Fruit fly (Drosophila melanogaster): ENCODE data around the gene CG34376.
A peak's percentile ranks its signal among the peaks of the same experiment; 100 is the strongest.

CG34376 gene

DNA sequence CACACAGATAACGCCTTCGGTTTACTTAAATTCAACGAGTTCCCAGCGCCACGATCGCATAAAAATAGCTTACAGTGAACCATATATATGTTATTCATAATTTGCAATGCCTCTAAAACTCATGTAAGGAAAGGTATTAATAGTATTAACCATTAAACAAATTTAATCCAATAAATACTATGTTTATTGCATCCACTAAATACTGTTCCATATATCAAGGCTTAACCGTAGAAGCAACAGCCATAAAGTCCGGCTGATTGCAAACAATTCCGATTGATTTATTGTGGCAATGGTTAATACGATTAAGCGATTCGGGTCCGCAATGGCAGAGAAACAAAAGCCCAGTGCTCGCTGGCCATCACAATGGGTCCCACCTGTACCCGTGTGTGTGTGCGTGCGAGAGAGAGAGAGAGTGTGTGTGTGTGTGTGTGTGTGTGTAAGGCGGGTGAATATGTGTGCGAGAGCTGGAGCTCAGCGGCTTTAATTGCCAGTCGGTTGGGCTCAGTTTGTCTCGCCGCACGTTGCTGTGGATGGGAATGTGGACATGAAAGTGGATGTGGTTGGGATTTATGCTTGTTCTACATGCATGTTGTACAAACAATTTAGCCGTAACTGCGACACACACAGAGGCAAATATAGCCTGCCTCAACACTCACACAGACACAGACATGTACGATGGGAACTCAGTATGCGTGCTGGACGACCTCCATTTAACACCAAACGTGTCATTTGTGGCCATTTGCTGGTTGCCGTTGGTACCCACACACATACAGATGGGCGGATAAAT lies 46.8 kb downstream of the CG34376 start (continued):
- no peak for TF ChIP-seq CG30020 (tag; optimal IDR thresholded peaks at IDR 0.05)
- no peak for TF ChIP-seq CG11085 (GFP tag; IDR thresholded peaks at IDR 0.05)
- no peak for TF ChIP-seq CG5245 (GFP tag; optimal IDR thresholded peaks at IDR 0.05)
- peak; percentile 32; the same call in 1 of the 2 replicates for TF ChIP-seq CG31441 (GFP tag; IDR thresholded peaks at IDR 0.05)
- peak; percentile 28 for TF ChIP-seq CG12769 (tag; optimal IDR thresholded peaks at IDR 0.05)
- no peak for TF ChIP-seq CTCF (GFP tag; optimal IDR thresholded peaks at IDR 0.05)
- TF ChIP-seq ham (GFP tag; IDR thresholded peaks at IDR 0.05), result no peak
- peak in 1 of 2 experiments; percentile 21 for TF ChIP-seq Hr51 (GFP tag; optimal IDR thresholded peaks at IDR 0.05)
- TF ChIP-seq caup (GFP tag; optimal IDR thresholded peaks at IDR 0.05; ENCODE audit: severe bottlenecking), result peak; percentile 16
- TF ChIP-seq CG8924 (tag; optimal IDR thresholded peaks at IDR 0.05), result peak; percentile 55
- no peak for TF ChIP-seq PHDP (tag; optimal IDR thresholded peaks at IDR 0.05)
- TF ChIP-seq nerfin-2 (GFP tag; IDR thresholded peaks at IDR 0.05; ENCODE audit: partially characterized antibody), result no peak
- TF ChIP-seq CG6854 (GFP tag; optimal IDR thresholded peaks at IDR 0.05), result peak; percentile 13
- no peak for TF ChIP-seq usp (GFP tag; optimal IDR thresholded peaks at IDR 0.05)
- TF ChIP-seq CG14965 (GFP tag; optimal IDR thresholded peaks at IDR 0.05; ENCODE audit: borderline replicate concordance), result no peak
- TF ChIP-seq CG2889 (GFP tag; IDR thresholded peaks at IDR 0.05), result no peak
- peak; percentile 26 for TF ChIP-seq unpg (GFP tag; optimal IDR thresholded peaks at IDR 0.05)
- TF ChIP-seq CG7928 (GFP tag; optimal IDR thresholded peaks at IDR 0.05), result peak; percentile 13
- peak; percentile 35 for TF ChIP-seq Max (GFP tag; optimal IDR thresholded peaks at IDR 0.05)
- TF ChIP-seq grau (tag; optimal IDR thresholded peaks at IDR 0.05), result peak; percentile 72
- TF ChIP-seq ATbp (GFP tag; optimal IDR thresholded peaks at IDR 0.05), result no peak
- TF ChIP-seq lilli (GFP tag; optimal IDR thresholded peaks at IDR 0.05), result peak; percentile 31
- peak; percentile 52; the same call in 1 of the 2 replicates for TF ChIP-seq lmd (GFP tag; IDR thresholded peaks at IDR 0.05)
- no peak for TF ChIP-seq jigr1 (GFP tag; IDR thresholded peaks at IDR 0.05)
- no peak for TF ChIP-seq kah (GFP tag; optimal IDR thresholded peaks at IDR 0.05)
- TF ChIP-seq nau (GFP tag; optimal IDR thresholded peaks at IDR 0.05), result peak; percentile 50
- no peak for TF ChIP-seq CG10366 (GFP tag; IDR thresholded peaks at IDR 0.05)
- peak; percentile 0 for TF ChIP-seq CG6683 (GFP tag; optimal IDR thresholded peaks at IDR 0.05)
- peak; percentile 73 for TF ChIP-seq fd96Cb (tag; optimal IDR thresholded peaks at IDR 0.05)
- 0 out of 2 replicates have a peak, but pooled peaks have one; percentile 44 for TF ChIP-seq CG14667 (GFP tag; IDR thresholded peaks at IDR 0.05)
- no peak for TF ChIP-seq sens-2 (GFP tag; IDR thresholded peaks at IDR 0.05)
- no peak for TF ChIP-seq Bdp1 (GFP tag; optimal IDR thresholded peaks at IDR 0.05)
- no peak for TF ChIP-seq gfzf (GFP tag; optimal IDR thresholded peaks at IDR 0.05)
- TF ChIP-seq CG6175 (GFP tag; IDR thresholded peaks at IDR 0.05), result 0 out of 3 replicates have a peak, but pooled peaks have one; percentile 8
- no peak for TF ChIP-seq CG3995 (GFP tag; optimal IDR thresholded peaks at IDR 0.05)
- 0 out of 2 replicates have a peak, but pooled peaks have one; percentile 8 for TF ChIP-seq Atf6 (GFP tag; IDR thresholded peaks at IDR 0.05)
- TF ChIP-seq HLH4C (GFP tag; IDR thresholded peaks at IDR 0.05; ENCODE audit: partially characterized antibody), result no peak
- peak; percentile 40 for TF ChIP-seq CG13296 (GFP tag; optimal IDR thresholded peaks at IDR 0.05)
- peak; percentile 52 for TF ChIP-seq CG30403 (GFP tag; optimal IDR thresholded peaks at IDR 0.05)
- TF ChIP-seq BtbVII (GFP tag; optimal IDR thresholded peaks at IDR 0.05), result peak; percentile 11
- peak; percentile 39 for TF ChIP-seq CG10267 (tag; optimal IDR thresholded peaks at IDR 0.05)
- peak in 1 of 2 experiments; percentile 31 for TF ChIP-seq Pdp1 (GFP tag; optimal IDR thresholded peaks at IDR 0.05)
- no peak for TF ChIP-seq Camta (GFP tag; optimal IDR thresholded peaks at IDR 0.05)
- TF ChIP-seq bbx (GFP tag; IDR thresholded peaks at IDR 0.05; ENCODE audit: partially characterized antibody), result no peak
- TF ChIP-seq Hand (GFP tag; optimal IDR thresholded peaks at IDR 0.05), result no peak
- peak; percentile 27; the same call in 1 of the 2 replicates for TF ChIP-seq CG43689 (GFP tag; IDR thresholded peaks at IDR 0.05)
- TF ChIP-seq bowl (GFP tag; IDR thresholded peaks at IDR 0.05), result no peak
- TF ChIP-seq CG8944 (GFP tag; optimal IDR thresholded peaks at IDR 0.05), result peak; percentile 42
- no peak for TF ChIP-seq nerfin-1 (tag; optimal IDR thresholded peaks at IDR 0.05)
